Worm (Caenorhabditis elegans) whole organism, L4 larva: ENCODE results near the gene pals-26.

Experiments used
- F49E8.2 ChIP-seq: sonication (generic microtip); optimal IDR thresholded peaks from 2 replicates; lab custom pipeline; 2016; ENCODE audit warnings: missing compliant biosample characterization, mild to moderate bottlenecking, missing genetic modification characterization, borderline replicate concordance
- attf-4 ChIP-seq: sonication (generic microtip); optimal IDR thresholded peaks from 3 replicates; lab custom pipeline; 2017; ENCODE audit warnings: missing biosample characterization, missing genetic modification characterization
- ceh-62 ChIP-seq: sonication (generic microtip); optimal IDR thresholded peaks from 2 replicates; lab custom pipeline; 2017; ENCODE audit warnings: missing biosample characterization, missing genetic modification characterization
- ces-1 ChIP-seq: fragments of 150-350 bp; sonication (generic microtip); optimal IDR thresholded peaks from 4 replicates; lab custom pipeline; 2014; ENCODE audit warnings: missing biosample characterization, missing genetic modification reagents, missing genetic modification characterization
- egl-27 ChIP-seq: sonication (generic microtip); optimal IDR thresholded peaks from 3 replicates; lab custom pipeline; 2017; ENCODE audit warnings: missing biosample characterization, missing genetic modification reagents, missing genetic modification characterization
- nhr-76 ChIP-seq: fragments of 150-350 bp; optimal IDR thresholded peaks from 2 replicates; lab custom pipeline; 2014; ENCODE audit warnings: missing biosample characterization, missing genetic modification characterization

DNA sequence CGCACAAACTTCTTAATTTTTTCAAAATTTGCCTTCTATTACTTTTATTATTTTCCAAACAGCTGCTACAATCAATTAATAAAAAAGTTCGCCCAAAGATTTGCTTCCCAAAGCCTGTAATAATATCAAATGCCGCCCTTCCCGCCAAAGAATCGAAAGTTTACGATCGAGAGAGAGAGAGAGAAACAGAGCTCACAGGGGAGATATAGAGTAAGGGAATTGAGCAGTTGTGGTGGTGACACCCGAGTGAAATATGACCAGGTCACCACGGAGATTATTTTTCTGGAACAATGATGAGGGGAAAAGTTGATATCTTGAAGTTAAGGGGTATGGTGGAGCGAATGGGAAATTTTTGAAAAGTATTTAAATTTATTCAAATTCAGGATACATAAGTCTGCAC is 15.1 kb upstream of the pals-26 start:
- no peak for TF ChIP-seq nhr-76 (tag; lab: Kevin White, UChicago)
- no peak for TF ChIP-seq F49E8.2 (tag; lab: Kevin White, UChicago)
- TF ChIP-seq ceh-62 (tag; lab: Kevin White, UChicago): no peak
- no peak for TF ChIP-seq attf-4 (tag; lab: Kevin White, UChicago)
- TF ChIP-seq ces-1 (GFP tag; lab: Kevin White, UChicago): no peak
- no peak for TF ChIP-seq egl-27 (tag; lab: Kevin White, UChicago)
